Worm (Caenorhabditis elegans) whole organism, L4 larva: ENCODE measurements around the gene gid-8.

ENCODE experiments used
- D1046.2 ChIP-seq: fragments of 200-800 bp; sonication (Bioruptor generic); IDR thresholded peaks from 2 replicates; pipeline ENCODE4 v1.3.6; 2022; ENCODE audit warnings: missing genetic modification characterization, missing compliant biosample characterization
- F37D6.2 ChIP-seq: sonication (generic microtip); optimal IDR thresholded peaks from 2 replicates; lab custom pipeline; 2016; ENCODE audit warnings: mild to moderate bottlenecking, missing genetic modification characterization, missing compliant biosample characterization
- F44E2.7 ChIP-seq: fragments of 200-800 bp; sonication (Bioruptor generic); IDR thresholded peaks from 2 replicates; pipeline ENCODE4 v2.1.2; 2022; ENCODE audit warnings: missing genetic modification characterization, missing compliant biosample characterization
- R02D3.7 ChIP-seq: fragments of 150-350 bp; sonication (generic microtip); optimal IDR thresholded peaks from 3 replicates; lab custom pipeline; 2014; ENCODE audit warnings: missing biosample characterization, missing genetic modification characterization
- Y48G9A.11 ChIP-seq: fragments of 200-800 bp; sonication (Bioruptor generic); IDR thresholded peaks from 2 replicates; pipeline ENCODE4 v1.3.6; 2022; ENCODE audit warnings: missing genetic modification reagents, missing genetic modification characterization, missing compliant biosample characterization
- ZK546.5 ChIP-seq, 2 experiments: sonication (generic microtip); optimal IDR thresholded peaks; 2 replicates each; lab custom pipeline; 2017; ENCODE audit warnings: missing biosample characterization in 2 of 2, missing genetic modification characterization in 2 of 2
- arid-1 ChIP-seq: fragments of 200-800 bp; sonication (Bioruptor generic); conservative IDR thresholded peaks from 2 replicates; pipeline ENCODE4 v1.3.6; 2022; ENCODE audit warnings: missing genetic modification reagents, missing genetic modification characterization, missing compliant biosample characterization
- ceh-28 ChIP-seq: fragments of 150-350 bp; optimal IDR thresholded peaks from 2 replicates; lab custom pipeline; 2014; ENCODE audit warnings: missing biosample characterization, missing genetic modification reagents, missing genetic modification characterization
- ceh-44 ChIP-seq: fragments of 200-800 bp; sonication (Bioruptor generic); IDR thresholded peaks from 2 replicates; pipeline ENCODE4 v1.3.6; 2022; ENCODE audit warnings: missing genetic modification reagents, missing genetic modification characterization, missing compliant biosample characterization
- ceh-62 ChIP-seq: sonication (generic microtip); optimal IDR thresholded peaks from 2 replicates; lab custom pipeline; 2017; ENCODE audit warnings: missing biosample characterization, missing genetic modification characterization
- ces-1 ChIP-seq: fragments of 150-350 bp; sonication (generic microtip); optimal IDR thresholded peaks from 4 replicates; lab custom pipeline; 2014; ENCODE audit warnings: missing biosample characterization, missing genetic modification reagents, missing genetic modification characterization
- cey-2 ChIP-seq: sonication (generic microtip); optimal IDR thresholded peaks from 3 replicates; lab custom pipeline; 2017; ENCODE audit warnings: missing genetic modification characterization, mild to moderate bottlenecking, missing compliant biosample characterization, antibody characterized with exemption, borderline replicate concordance; ENCODE audit not compliant: insufficient read depth
- ctbp-1 ChIP-seq: fragments of 200-800 bp; sonication (Bioruptor generic); IDR thresholded peaks from 2 replicates; pipeline ENCODE4 v1.3.6; 2022; ENCODE audit warnings: missing genetic modification reagents, missing genetic modification characterization, missing compliant biosample characterization
- daf-19 ChIP-seq: fragments of 200-800 bp; sonication (Bioruptor generic); conservative IDR thresholded peaks from 2 replicates; pipeline ENCODE4 v1.3.6; 2022; ENCODE audit warnings: missing genetic modification characterization, missing compliant biosample characterization
- dmd-6 ChIP-seq: fragments of 200-800 bp; sonication (Bioruptor generic); IDR thresholded peaks from 2 replicates; pipeline ENCODE4 v1.3.6; 2022; ENCODE audit warnings: missing genetic modification reagents, missing genetic modification characterization, missing compliant biosample characterization
- dpl-1 ChIP-seq: fragments of 150-350 bp; optimal IDR thresholded peaks from 2 replicates; lab custom pipeline; 2014; ENCODE audit warnings: missing biosample characterization, missing genetic modification reagents, missing genetic modification characterization
- dve-1 ChIP-seq: sonication (generic microtip); optimal IDR thresholded peaks from 2 replicates; lab custom pipeline; 2017; ENCODE audit warnings: antibody characterized with exemption, mild to moderate bottlenecking, missing genetic modification characterization, missing compliant biosample characterization; ENCODE audit not compliant: insufficient read depth
- fos-1 ChIP-seq: fragments of 150-350 bp; optimal IDR thresholded peaks from 2 replicates; lab custom pipeline; 2014; ENCODE audit warnings: missing biosample characterization, missing genetic modification characterization
- hlh-11 ChIP-seq: fragments of 200-800 bp; sonication (Bioruptor generic); optimal IDR thresholded peaks from 2 replicates; lab custom pipeline; 2018; ENCODE audit warnings: mild to moderate bottlenecking, missing genetic modification characterization, missing compliant biosample characterization
- jun-1 ChIP-seq: fragments of 150-350 bp; optimal IDR thresholded peaks from 2 replicates; lab custom pipeline; 2014; ENCODE audit warnings: missing biosample characterization, missing genetic modification reagents, missing genetic modification characterization
- lim-7 ChIP-seq: fragments of 200-800 bp; sonication (Bioruptor generic); IDR thresholded peaks from 2 replicates; pipeline ENCODE4 v1.3.6; 2022; ENCODE audit warnings: missing genetic modification characterization, missing compliant biosample characterization
- lin-13 ChIP-seq: fragments of 150-350 bp; optimal IDR thresholded peaks from 2 replicates; lab custom pipeline; 2014; ENCODE audit warnings: missing biosample characterization, missing genetic modification reagents, missing genetic modification characterization
- lin-15B ChIP-seq: fragments of 150-350 bp; sonication (generic microtip); optimal IDR thresholded peaks from 3 replicates; lab custom pipeline; 2014; ENCODE audit warnings: missing biosample characterization, missing genetic modification characterization
- lin-38 ChIP-seq: fragments of 200-800 bp; sonication (Bioruptor generic); IDR thresholded peaks from 2 replicates; pipeline ENCODE4 v1.3.6; 2022; ENCODE audit warnings: missing genetic modification reagents, missing genetic modification characterization, missing compliant biosample characterization
- lir-3 ChIP-seq: sonication (generic microtip); optimal IDR thresholded peaks from 2 replicates; lab custom pipeline; 2016; ENCODE audit warnings: mild to moderate bottlenecking, missing genetic modification characterization, missing compliant biosample characterization
- madf-5 ChIP-seq, 2 experiments: fragments of 200-800 bp; sonication (Bioruptor generic); IDR thresholded peaks; 2 replicates each; pipeline ENCODE4 v1.3.6; 2022; ENCODE audit warnings: missing compliant biosample characterization in 2 of 2, missing genetic modification characterization in 2 of 2
- madf-9 ChIP-seq: fragments of 200-800 bp; sonication (Bioruptor generic); conservative IDR thresholded peaks from 2 replicates; pipeline ENCODE4 v1.3.6; 2022; ENCODE audit warnings: missing genetic modification reagents, missing genetic modification characterization, missing compliant biosample characterization
- mdt-29 ChIP-seq: fragments of 200-800 bp; sonication (Bioruptor generic); IDR thresholded peaks from 2 replicates; pipeline ENCODE4 v1.3.6; 2022; ENCODE audit warnings: missing genetic modification reagents, missing genetic modification characterization, missing compliant biosample characterization
- mes-2 ChIP-seq: sonication (generic microtip); optimal IDR thresholded peaks from 2 replicates; lab custom pipeline; 2016; ENCODE audit warnings: missing genotype, mild to moderate bottlenecking, missing genetic modification characterization, missing compliant biosample characterization; ENCODE audit not compliant: poor library complexity, severe bottlenecking
- nhr-11 ChIP-seq: fragments of 150-350 bp; optimal IDR thresholded peaks from 2 replicates; lab custom pipeline; 2014; ENCODE audit warnings: missing biosample characterization, missing genetic modification characterization
- nhr-237 ChIP-seq: sonication (generic microtip); optimal IDR thresholded peaks from 2 replicates; lab custom pipeline; 2017; ENCODE audit warnings: missing biosample characterization, missing genetic modification characterization
- nhr-76 ChIP-seq: fragments of 150-350 bp; optimal IDR thresholded peaks from 2 replicates; lab custom pipeline; 2014; ENCODE audit warnings: missing biosample characterization, missing genetic modification characterization
- nhr-77 ChIP-seq: fragments of 150-350 bp; optimal IDR thresholded peaks from 2 replicates; lab custom pipeline; 2014; ENCODE audit warnings: missing biosample characterization, missing genetic modification characterization
- php-3 ChIP-seq: fragments of 200-800 bp; sonication (Bioruptor generic); IDR thresholded peaks from 2 replicates; pipeline ENCODE4 v1.3.6; 2022; ENCODE audit warnings: missing genetic modification reagents, missing genetic modification characterization, missing compliant biosample characterization
- sdz-12 ChIP-seq: fragments of 200-800 bp; sonication (Bioruptor generic); optimal IDR thresholded peaks from 2 replicates; lab custom pipeline; 2018; ENCODE audit warnings: mild to moderate bottlenecking, missing genetic modification characterization, missing compliant biosample characterization
- spr-1 ChIP-seq: sonication (generic microtip); optimal IDR thresholded peaks from 2 replicates; lab custom pipeline; 2016; ENCODE audit warnings: mild to moderate bottlenecking, missing genetic modification characterization, missing compliant biosample characterization
- tra-1 ChIP-seq: fragments of 200-800 bp; sonication (Bioruptor generic); IDR thresholded peaks from 2 replicates; pipeline ENCODE4 v1.3.6; 2022; ENCODE audit warnings: missing genetic modification reagents, missing genetic modification characterization, missing compliant biosample characterization
- unc-62 ChIP-seq, 3 experiments: fragments of 150-350 bp in 1 of 3; sonication (generic microtip); optimal IDR thresholded peaks in 2 of 3; peaks in 1 of 3; 1 replicate in 1 of 3; 2 replicates in 2 of 3; lab custom pipeline; 2014 to 2017; ENCODE audit warnings: missing biosample characterization in 3 of 3, missing genetic modification characterization in 3 of 3, missing genetic modification reagents in 3 of 3, missing genotype in 1 of 3
- vab-7 ChIP-seq: fragments of 200-800 bp; sonication (Bioruptor generic); IDR thresholded peaks from 2 replicates; pipeline ENCODE4 v1.3.6; 2022; ENCODE audit warnings: missing genetic modification reagents, missing genetic modification characterization, missing compliant biosample characterization
- zag-1 ChIP-seq: fragments of 150-350 bp; optimal IDR thresholded peaks from 2 replicates; lab custom pipeline; 2014; ENCODE audit warnings: missing biosample characterization, missing genetic modification characterization
- zfp-2 ChIP-seq: sonication (generic microtip); optimal IDR thresholded peaks from 2 replicates; lab custom pipeline; 2016; ENCODE audit warnings: mild to moderate bottlenecking, missing genetic modification characterization, missing compliant biosample characterization

The gid-8 gene

DNA sequence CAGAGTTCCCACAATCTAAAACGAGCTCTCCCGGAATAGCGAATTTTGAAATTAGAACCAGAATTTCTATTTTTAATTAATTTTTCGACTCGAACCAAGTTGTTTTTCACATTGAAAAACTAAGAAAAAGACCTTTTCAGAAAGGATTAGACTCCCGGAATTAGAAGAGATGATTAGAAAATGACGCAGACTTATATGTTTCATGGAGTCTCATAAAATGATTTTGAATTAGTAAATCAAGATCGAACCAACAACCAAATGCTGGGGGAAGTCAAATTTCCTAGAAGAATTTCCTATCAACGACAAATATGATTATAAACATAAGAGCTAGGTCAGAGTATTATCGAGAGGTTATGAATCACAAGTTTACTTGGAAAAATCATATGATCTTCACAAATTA is 21.1 kb downstream of the gid-8 start:
- TF ChIP-seq ZK546.5 (tag; optimal IDR thresholded peaks at IDR 0.05; lab: Kevin White, UChicago) (no peak), dve-1 (no peak), spr-1 (tag; lab: Kevin White, UChicago) (no peak), nhr-11 (peak; percentile 16)

DNA sequence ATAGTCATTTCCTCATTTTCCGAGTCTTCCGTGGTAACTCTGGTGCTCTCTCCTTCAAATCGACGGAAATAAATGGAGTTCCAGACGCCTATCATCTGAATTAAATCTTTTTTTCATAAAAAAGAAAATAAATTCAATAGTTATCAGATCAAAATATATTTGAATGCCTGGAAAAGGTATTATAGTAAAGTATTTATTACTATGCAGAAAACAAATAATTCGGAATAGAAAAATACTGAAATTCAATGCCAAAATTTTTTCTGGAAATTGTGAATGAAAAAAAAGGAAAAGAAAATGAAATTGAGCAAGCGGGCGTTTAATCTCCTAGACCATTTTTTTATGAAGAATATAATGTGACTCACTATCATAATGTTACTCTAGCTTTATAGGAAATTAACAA is 24.0 kb downstream of the gid-8 start, which contains the start of gene C38C3.6:
TSS of gene C38C3.6 (minus strand) at position 101 of the 400 bp plus-strand sequence.
- no peak for TF ChIP-seq F44E2.7 (GFP tag; lab: Robert Waterston, UW)
- TF ChIP-seq lim-7 (GFP tag; lab: Robert Waterston, UW) = no peak
- no peak for TF ChIP-seq F37D6.2 (tag; lab: Kevin White, UChicago)
- TF ChIP-seq ceh-28 = no peak
- TF ChIP-seq unc-62 (GFP tag; optimal IDR thresholded peaks at IDR 0.05 in 1 of 2; lab: Kevin White, UChicago) = no peak
- TF ChIP-seq unc-62 (tag; optimal IDR thresholded peaks at IDR 0.05; lab: Kevin White, UChicago) = no peak
- no peak for TF ChIP-seq lir-3 (tag; lab: Kevin White, UChicago)
- TF ChIP-seq lin-15B = no peak
- TF ChIP-seq nhr-77 (tag; lab: Kevin White, UChicago) = no peak
- no peak for TF ChIP-seq php-3 (GFP tag; lab: Robert Waterston, UW)
- no peak for TF ChIP-seq lin-38 (GFP tag; lab: Robert Waterston, UW)
- TF ChIP-seq madf-9 (GFP tag; lab: Robert Waterston, UW) = no peak
- no peak for TF ChIP-seq Y48G9A.11 (GFP tag; lab: Robert Waterston, UW)
- TF ChIP-seq ceh-44 (GFP tag; lab: Robert Waterston, UW) = no peak
- TF ChIP-seq ceh-62 (tag; lab: Kevin White, UChicago) = no peak
- TF ChIP-seq, all 104 proteins: peak for 0

DNA sequence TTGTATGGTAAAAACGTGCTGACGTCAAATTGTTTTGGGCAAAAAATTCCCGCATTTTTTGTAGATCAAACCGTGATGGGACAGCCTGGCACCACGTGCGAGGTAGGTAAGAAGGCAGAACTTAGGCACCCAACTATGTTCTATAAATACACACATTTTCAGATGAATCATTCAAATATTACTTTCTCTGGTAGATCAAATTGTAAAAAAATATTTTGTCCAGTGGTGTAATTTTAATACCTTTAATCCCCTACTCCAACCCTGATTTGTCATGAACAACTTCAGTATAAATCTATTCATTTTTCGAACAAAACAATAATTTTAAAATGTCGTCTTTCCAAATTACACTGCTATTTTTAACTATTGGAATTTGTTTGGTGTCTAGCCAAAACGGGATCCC is 26.9 kb downstream of the gid-8 start, which contains the start of gene spig-7:
TSS of gene spig-7 (plus strand) at position 301 of the 400 bp plus-strand sequence.
- TF ChIP-seq cey-2 (tag; lab: Kevin White, UChicago) = no peak
- TF ChIP-seq F37D6.2 (tag; lab: Kevin White, UChicago) = no peak
- no peak for TF ChIP-seq D1046.2 (GFP tag; lab: Robert Waterston, UW)
- no peak for TF ChIP-seq F44E2.7 (GFP tag; lab: Robert Waterston, UW)
- no peak for TF ChIP-seq nhr-76 (tag; lab: Kevin White, UChicago)
- TF ChIP-seq zfp-2 (tag; lab: Kevin White, UChicago) = no peak
- TF ChIP-seq lin-13 (GFP tag; lab: Kevin White, UChicago) = no peak
- no peak for TF ChIP-seq mdt-29 (GFP tag; lab: Robert Waterston, UW)
- TF ChIP-seq mes-2 (tag; lab: Kevin White, UChicago) = no peak
- TF ChIP-seq tra-1 (GFP tag; lab: Robert Waterston, UW) = no peak
- TF ChIP-seq sdz-12 = no peak
- TF ChIP-seq daf-19 = no peak

DNA sequence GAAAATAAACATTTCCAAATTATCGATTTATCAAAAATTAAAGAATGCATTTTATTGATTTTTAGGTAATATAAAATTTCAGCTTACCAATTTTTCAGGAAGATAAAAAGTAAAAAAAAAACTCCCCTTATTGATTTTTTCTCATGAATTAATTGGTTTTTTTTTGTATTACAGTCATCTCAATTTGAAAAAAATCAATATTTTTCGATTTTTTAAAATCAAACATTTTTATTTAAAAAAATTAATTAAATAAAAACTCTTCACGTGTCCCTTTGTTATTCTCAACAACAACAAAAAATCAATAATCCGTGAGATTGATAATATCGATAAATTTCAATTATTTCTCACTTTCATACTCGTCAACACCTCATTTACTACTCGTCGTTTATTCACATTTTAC is 27.8 kb downstream of the gid-8 start, which contains the start of gene C38C3.3:
TSS of gene C38C3.3 (plus strand) at position 301 of the 400 bp plus-strand sequence.
- TF ChIP-seq ctbp-1 (GFP tag; lab: Robert Waterston, UW) = no peak
- TF ChIP-seq nhr-76 (tag; lab: Kevin White, UChicago) = no peak
- no peak for TF ChIP-seq dmd-6 (GFP tag; lab: Robert Waterston, UW)
- TF ChIP-seq madf-9 (GFP tag; lab: Robert Waterston, UW) = no peak
- TF ChIP-seq nhr-237 (tag; lab: Kevin White, UChicago) = no peak
- no peak for TF ChIP-seq ces-1
- no peak for TF ChIP-seq dpl-1 (GFP tag; lab: Kevin White, UChicago)
- TF ChIP-seq lir-3 (tag; lab: Kevin White, UChicago) = no peak
- TF ChIP-seq zag-1 (tag; lab: Kevin White, UChicago) = no peak
- TF ChIP-seq fos-1 (tag; lab: Kevin White, UChicago) = no peak
- TF ChIP-seq hlh-11 = no peak
- TF ChIP-seq madf-5 (GFP tag; IDR thresholded peaks at IDR 0.05; lab: Robert Waterston, UW) = no peak
- no peak for TF ChIP-seq daf-19
- TF ChIP-seq R02D3.7 (tag; lab: Kevin White, UChicago) = no peak
- TF ChIP-seq vab-7 (GFP tag; lab: Robert Waterston, UW) = no peak
- no peak for TF ChIP-seq arid-1
- TF ChIP-seq lim-7 (GFP tag; lab: Robert Waterston, UW) = no peak
- no peak for TF ChIP-seq jun-1 (tag; lab: Kevin White, UChicago)
- TF ChIP-seq dve-1 = no peak
- no peak for TF ChIP-seq lin-13 (GFP tag; lab: Kevin White, UChicago)
